Worm (Caenorhabditis elegans): ENCODE data around the gene C24A8.5.

DNA sequence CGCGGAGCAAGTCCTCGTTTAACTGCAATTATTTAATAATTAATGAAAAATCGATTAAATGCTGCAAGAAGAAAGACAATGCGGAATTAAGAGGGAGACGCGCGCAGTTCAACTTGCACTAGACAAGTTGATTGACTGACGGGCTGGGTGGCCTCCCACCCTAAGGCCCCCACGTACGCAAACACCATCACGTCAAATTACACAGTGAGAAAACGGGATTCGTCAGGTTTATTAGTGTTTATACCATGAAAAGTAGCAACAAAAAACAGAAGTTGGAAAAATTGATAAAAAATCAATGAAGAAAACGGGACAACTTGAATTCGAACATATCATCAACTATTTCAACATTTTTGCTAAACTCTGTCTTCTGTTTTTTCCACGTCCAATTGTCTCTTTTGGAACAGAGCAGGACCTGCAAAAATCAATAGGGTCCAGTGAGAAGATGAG, 21.1 kb downstream of the C24A8.5 start:
- TF ChIP-seq hlh-12 (tag; optimal IDR thresholded peaks at IDR 0.05) (no peak), lag-1 (GFP tag; IDR thresholded peaks at IDR 0.05) (no peak), pha-4 (tag; optimal IDR thresholded peaks at IDR 0.05) (no peak), ztf-3 (GFP tag; optimal IDR thresholded peaks at IDR 0.05) (no peak), unc-62 (GFP tag; optimal IDR thresholded peaks at IDR 0.05) (no peak), D2030.7 (GFP tag; IDR thresholded peaks at IDR 0.05) (no peak), ztf-26 (tag; optimal IDR thresholded peaks at IDR 0.05) (no peak), Y95B8A.8 (GFP tag; IDR thresholded peaks at IDR 0.05) (no peak), egl-18 (GFP tag; IDR thresholded peaks at IDR 0.05) (no peak)

Data from whole organism, young adult.